Worm (Caenorhabditis elegans) whole organism, L3 larva: ENCODE measurements around the gene nhr-237.

ENCODE experiments used
- R02D3.7 ChIP-seq: fragments of 150-350 bp; optimal IDR thresholded peaks from 2 replicates; lab custom pipeline; 2014; ENCODE audit warnings: missing biosample characterization, missing genetic modification characterization
- ZK546.5 ChIP-seq: sonication (generic microtip); optimal IDR thresholded peaks from 2 replicates; lab custom pipeline; 2017; ENCODE audit warnings: missing biosample characterization, missing genetic modification characterization
- ceh-82 ChIP-seq: fragments of 150-350 bp; optimal IDR thresholded peaks from 2 replicates; lab custom pipeline; 2014; ENCODE audit warnings: missing biosample characterization, missing genetic modification characterization
- daf-12 ChIP-seq: fragments of 150-350 bp; optimal IDR thresholded peaks from 2 replicates; lab custom pipeline; 2014; ENCODE audit warnings: missing biosample characterization, missing genetic modification reagents, missing genetic modification characterization
- elt-1 ChIP-seq: fragments of 150-350 bp; optimal IDR thresholded peaks from 2 replicates; lab custom pipeline; 2014; ENCODE audit warnings: missing biosample characterization, missing genetic modification characterization
- eor-1 ChIP-seq, 2 experiments: fragments of 150-350 bp; optimal IDR thresholded peaks; 2 replicates each; lab custom pipeline; 2014 to 2018; ENCODE audit warnings: missing biosample characterization in 2 of 2, missing genetic modification characterization in 2 of 2
- fkh-10 ChIP-seq: sonication (generic microtip); optimal IDR thresholded peaks from 2 replicates; lab custom pipeline; 2017; ENCODE audit warnings: missing biosample characterization, missing genetic modification reagents, missing genetic modification characterization
- fkh-2 ChIP-seq: fragments of 150-350 bp; optimal IDR thresholded peaks from 2 replicates; lab custom pipeline; 2014; ENCODE audit warnings: missing biosample characterization, missing genetic modification reagents, missing genetic modification characterization
- fos-1 ChIP-seq: fragments of 150-350 bp; optimal IDR thresholded peaks from 2 replicates; lab custom pipeline; 2014; ENCODE audit warnings: missing biosample characterization, missing genetic modification characterization
- lin-15B ChIP-seq: fragments of 150-350 bp; optimal IDR thresholded peaks from 2 replicates; lab custom pipeline; 2014; ENCODE audit warnings: missing biosample characterization, missing genetic modification characterization
- nfya-1 ChIP-seq: sonication (generic microtip); optimal IDR thresholded peaks from 2 replicates; lab custom pipeline; 2017; ENCODE audit warnings: missing genetic modification characterization, mild to moderate bottlenecking, missing compliant biosample characterization, antibody characterized with exemption, moderate library complexity; ENCODE audit not compliant: insufficient read depth
- nhr-11 ChIP-seq: fragments of 150-350 bp; optimal IDR thresholded peaks from 2 replicates; lab custom pipeline; 2014; ENCODE audit warnings: missing biosample characterization, missing genetic modification characterization
- nhr-67 ChIP-seq: fragments of 150-350 bp; optimal IDR thresholded peaks from 2 replicates; lab custom pipeline; 2014; ENCODE audit warnings: missing biosample characterization, missing genetic modification characterization
- nhr-77 ChIP-seq: fragments of 150-350 bp; optimal IDR thresholded peaks from 2 replicates; lab custom pipeline; 2014; ENCODE audit warnings: missing biosample characterization, missing genetic modification characterization
- pqm-1 ChIP-seq: fragments of 150-350 bp; optimal IDR thresholded peaks from 2 replicates; lab custom pipeline; 2017; ENCODE audit warnings: missing biosample characterization, missing genetic modification characterization, inconsistent platforms
- snpc-4 ChIP-seq: fragments of 150-350 bp; optimal IDR thresholded peaks from 2 replicates; lab custom pipeline; 2014; ENCODE audit warnings: missing biosample characterization, missing genetic modification characterization
- unc-39 ChIP-seq: sonication (generic microtip); optimal IDR thresholded peaks from 4 replicates; lab custom pipeline; 2017; ENCODE audit warnings: missing biosample characterization, missing genetic modification characterization
- zag-1 ChIP-seq: fragments of 150-350 bp; optimal IDR thresholded peaks from 2 replicates; lab custom pipeline; 2014; ENCODE audit warnings: missing biosample characterization, missing genetic modification characterization
- ztf-11 ChIP-seq: fragments of 150-350 bp; optimal IDR thresholded peaks from 2 replicates; lab custom pipeline; 2014; ENCODE audit warnings: missing biosample characterization, missing genetic modification characterization
- ztf-4 ChIP-seq: fragments of 150-350 bp; optimal IDR thresholded peaks from 2 replicates; lab custom pipeline; 2014; ENCODE audit warnings: missing biosample characterization, missing genetic modification characterization

nhr-237 gene

ce11 chrV:1578572-1579230, 47.9 kb downstream of the nhr-237 start:
- TF ChIP-seq daf-12 (no peak), fos-1 (tag; lab: Kevin White, UChicago) (no peak), lin-15B (tag; lab: Kevin White, UChicago) (no peak), ceh-82 (tag; lab: Kevin White, UChicago) (no peak), ztf-11 (no peak), elt-1 (tag; lab: Kevin White, UChicago) (no peak), fkh-10 (GFP tag; lab: Kevin White, UChicago) (no peak), nhr-11 (no peak), snpc-4 (tag; lab: Kevin White, UChicago) (no peak), pqm-1 (no peak), ztf-4 (no peak), unc-39 (tag; lab: Kevin White, UChicago) (no peak)

ce11 chrV:1577092-1577709, 49.4 kb downstream of the nhr-237 start:
- TF ChIP-seq fos-1 (tag; lab: Kevin White, UChicago): no peak
- no peak for TF ChIP-seq unc-39 (tag; lab: Kevin White, UChicago)
- no peak for TF ChIP-seq eor-1 (tag; optimal IDR thresholded peaks at IDR 0.05; lab: Kevin White, UChicago)
- no peak for TF ChIP-seq fkh-2
- TF ChIP-seq daf-12: no peak
- TF ChIP-seq nhr-77 (tag; lab: Kevin White, UChicago): no peak
- no peak for TF ChIP-seq nfya-1 (tag; lab: Kevin White, UChicago)
- TF ChIP-seq, all 47 proteins: peak for 0

ce11 chrV:1575493-1576084, 51.0 kb downstream of the nhr-237 start:
- TF ChIP-seq ztf-4 (no peak), ZK546.5 (tag; lab: Kevin White, UChicago) (no peak), elt-1 (tag; lab: Kevin White, UChicago) (no peak), nhr-67 (tag; lab: Kevin White, UChicago) (no peak), ceh-82 (tag; lab: Kevin White, UChicago) (no peak), lin-15B (tag; lab: Kevin White, UChicago) (no peak), zag-1 (tag; lab: Kevin White, UChicago) (no peak), R02D3.7 (no peak)
